Fruit fly (Drosophila melanogaster) whole organism, embryonic: ENCODE measurements around the gene SoxN.

ENCODE experiments used
- CG10267 ChIP-seq: fragments of 200-800 bp; sonication (Bioruptor generic); optimal IDR thresholded peaks from 2 replicates; lab custom pipeline; 2018; ENCODE audit warnings: missing biosample characterization, mild to moderate bottlenecking, missing genetic modification characterization, moderate library complexity
- CG10366 ChIP-seq: fragments of 200-800 bp; sonication (Bioruptor generic); IDR thresholded peaks from 2 replicates; pipeline ENCODE4 v1.3.6; 2022; ENCODE audit warnings: missing biosample characterization, missing genetic modification characterization
- CG10565 ChIP-seq: fragments of 200-800 bp; sonication (Bioruptor generic); optimal IDR thresholded peaks from 3 replicates; lab custom pipeline; 2016; ENCODE audit warnings: missing biosample characterization, mild to moderate bottlenecking, missing genetic modification characterization
- CG10959 ChIP-seq: fragments of 200-800 bp; sonication (Bioruptor generic); IDR thresholded peaks from 2 replicates; pipeline ENCODE4 v1.3.6; 2022; ENCODE audit warnings: missing biosample characterization, missing genetic modification characterization
- CG11093 ChIP-seq: fragments of 200-800 bp; sonication (Bioruptor generic); IDR thresholded peaks from 3 replicates; pipeline ENCODE4 v1.3.6; 2022; ENCODE audit warnings: missing biosample characterization, missing genetic modification characterization
- CG11504 ChIP-seq: fragments of 200-800 bp; sonication (Bioruptor generic); optimal IDR thresholded peaks from 3 replicates; lab custom pipeline; 2019; ENCODE audit warnings: missing biosample characterization, mild to moderate bottlenecking, missing genetic modification characterization, moderate library complexity
- CG12219 ChIP-seq: fragments of 200-800 bp; sonication (Bioruptor generic); optimal IDR thresholded peaks from 3 replicates; lab custom pipeline; 2018; ENCODE audit warnings: missing biosample characterization, mild to moderate bottlenecking, missing genetic modification characterization
- CG12391 ChIP-seq: fragments of 200-800 bp; sonication (Bioruptor generic); optimal IDR thresholded peaks from 3 replicates; lab custom pipeline; 2018; ENCODE audit warnings: missing biosample characterization, mild to moderate bottlenecking, missing genetic modification characterization, moderate library complexity
- CG12769 ChIP-seq: fragments of 200-800 bp; sonication (Bioruptor generic); optimal IDR thresholded peaks from 2 replicates; lab custom pipeline; 2019; ENCODE audit warnings: missing biosample characterization, mild to moderate bottlenecking, missing genetic modification characterization, moderate library complexity
- CG15514 ChIP-seq: fragments of 200-800 bp; sonication (Bioruptor generic); optimal IDR thresholded peaks from 3 replicates; lab custom pipeline; 2017; ENCODE audit warnings: missing biosample characterization, missing genetic modification characterization, mild to moderate bottlenecking, moderate library complexity, missing genetic modification reagents
- CG1647 ChIP-seq: fragments of 200-800 bp; sonication (Bioruptor generic); optimal IDR thresholded peaks from 3 replicates; lab custom pipeline; 2016; ENCODE audit warnings: missing biosample characterization, missing genetic modification characterization
- CG16779 ChIP-seq: fragments of 200-800 bp; sonication (Bioruptor generic); IDR thresholded peaks from 2 replicates; pipeline ENCODE4 v1.3.6; 2022; ENCODE audit warnings: missing biosample characterization, missing genetic modification characterization
- CG3163 ChIP-seq: fragments of 200-800 bp; sonication (Bioruptor generic); optimal IDR thresholded peaks from 3 replicates; lab custom pipeline; 2016; ENCODE audit warnings: missing biosample characterization, missing genetic modification characterization
- CG4328 ChIP-seq: fragments of 200-800 bp; sonication (Bioruptor generic); optimal IDR thresholded peaks from 3 replicates; lab custom pipeline; 2017; ENCODE audit warnings: missing biosample characterization, missing genetic modification reagents, missing genetic modification characterization
- CG4360 ChIP-seq: fragments of 200-800 bp; sonication (Bioruptor generic); IDR thresholded peaks from 2 replicates; pipeline ENCODE4 v1.3.6; 2022; ENCODE audit warnings: missing biosample characterization, missing genetic modification characterization
- CG4730 ChIP-seq: fragments of 200-800 bp; sonication (Bioruptor generic); IDR thresholded peaks from 2 replicates; pipeline ENCODE4 v1.3.6; 2022; ENCODE audit warnings: missing biosample characterization, missing genetic modification characterization
- CG6791 ChIP-seq: fragments of 200-800 bp; sonication (Bioruptor generic); IDR thresholded peaks from 3 replicates; pipeline ENCODE4 v1.3.6; 2022; ENCODE audit warnings: missing biosample characterization, missing genetic modification characterization; ENCODE audit not compliant: partially characterized antibody
- CG8281 ChIP-seq: fragments of 200-800 bp; sonication (Bioruptor generic); optimal IDR thresholded peaks from 2 replicates; lab custom pipeline; 2018; ENCODE audit warnings: missing biosample characterization, mild to moderate bottlenecking, missing genetic modification characterization, moderate library complexity
- CG8924 ChIP-seq: fragments of 200-800 bp; optimal IDR thresholded peaks from 3 replicates; lab custom pipeline; 2019; ENCODE audit warnings: missing biosample characterization, mild to moderate bottlenecking, missing genetic modification characterization, moderate library complexity
- CG9215 ChIP-seq: fragments of 200-800 bp; sonication (Bioruptor generic); IDR thresholded peaks from 2 replicates; pipeline ENCODE4 v1.3.6; 2022; ENCODE audit warnings: missing biosample characterization, missing genetic modification characterization
- CG9876 ChIP-seq: fragments of 200-800 bp; sonication (Bioruptor generic); optimal IDR thresholded peaks from 2 replicates; lab custom pipeline; 2016; ENCODE audit warnings: missing biosample characterization, missing genetic modification characterization
- CHES-1-like ChIP-seq: fragments of 200-800 bp; sonication (Bioruptor generic); optimal IDR thresholded peaks from 2 replicates; lab custom pipeline; 2016; ENCODE audit warnings: missing biosample characterization, missing genetic modification characterization
- CTCF ChIP-seq: fragments of 200-800 bp; sonication (Bioruptor generic); optimal IDR thresholded peaks from 2 replicates; lab custom pipeline; 2017; ENCODE audit warnings: missing biosample characterization, mild to moderate bottlenecking, missing genetic modification characterization, moderate library complexity
- Dip2 ChIP-seq: fragments of 200-800 bp; sonication (Bioruptor generic); IDR thresholded peaks from 2 replicates; pipeline ENCODE4 v1.3.6; 2022; ENCODE audit warnings: missing biosample characterization, missing genetic modification characterization
- Doc3 ChIP-seq: fragments of 200-800 bp; sonication (Bioruptor generic); IDR thresholded peaks from 3 replicates; pipeline ENCODE4 v1.3.6; 2022; ENCODE audit warnings: missing biosample characterization, missing genetic modification characterization; ENCODE audit not compliant: partially characterized antibody
- Eip74EF ChIP-seq, 2 experiments: fragments of 200-800 bp in 1 of 2; fragments of >200 bp in 1 of 2; sonication (Bioruptor generic) in 1 of 2; optimal IDR thresholded peaks; 2 replicates each; lab custom pipeline; 2017 to 2019; ENCODE audit warnings: missing biosample characterization in 2 of 2, missing genetic modification characterization in 2 of 2, mild to moderate bottlenecking in 1 of 2, moderate library complexity in 1 of 2
- Fer1 ChIP-seq: fragments of 200-800 bp; sonication (Bioruptor generic); optimal IDR thresholded peaks from 2 replicates; lab custom pipeline; 2017; ENCODE audit warnings: missing biosample characterization, mild to moderate bottlenecking, missing genetic modification characterization
- Gug ChIP-seq: fragments of 200-800 bp; sonication (Bioruptor generic); IDR thresholded peaks from 4 replicates; pipeline ENCODE4 v1.3.6; 2022; ENCODE audit warnings: missing biosample characterization, missing genetic modification characterization
- Hand ChIP-seq: fragments of 200-800 bp; sonication (Bioruptor generic); optimal IDR thresholded peaks from 2 replicates; lab custom pipeline; 2017; ENCODE audit warnings: mild to moderate bottlenecking, missing biosample characterization, missing genetic modification reagents, missing genetic modification characterization
- Hmx ChIP-seq: fragments of 200-800 bp; sonication (Bioruptor generic); optimal IDR thresholded peaks from 2 replicates; lab custom pipeline; 2016; ENCODE audit warnings: missing biosample characterization, missing genetic modification characterization
- Mes4 ChIP-seq: fragments of 200-800 bp; sonication (Bioruptor generic); optimal IDR thresholded peaks from 2 replicates; lab custom pipeline; 2016; ENCODE audit warnings: missing biosample characterization, missing genetic modification characterization
- Ravus ChIP-seq: fragments of 200-800 bp; sonication (Bioruptor generic); IDR thresholded peaks from 2 replicates; pipeline ENCODE4 v1.3.6; 2022; ENCODE audit warnings: missing biosample characterization, missing genetic modification characterization
- Side ChIP-seq: fragments of 200-800 bp; sonication (Bioruptor generic); optimal IDR thresholded peaks from 2 replicates; lab custom pipeline; 2016; ENCODE audit warnings: missing biosample characterization, missing genetic modification characterization
- Sox102F ChIP-seq: fragments of 200-800 bp; sonication (Bioruptor generic); optimal IDR thresholded peaks from 2 replicates; lab custom pipeline; 2018; ENCODE audit warnings: missing biosample characterization, mild to moderate bottlenecking, missing genetic modification characterization, moderate library complexity
- Ssrp ChIP-seq: fragments of 200-800 bp; sonication (Bioruptor generic); optimal IDR thresholded peaks from 2 replicates; lab custom pipeline; 2018; ENCODE audit warnings: missing biosample characterization, mild to moderate bottlenecking, missing genetic modification characterization, moderate library complexity
- Stat92E ChIP-seq, 3 experiments: fragments of >200 bp in 2 of 3; fragments of 200-800 bp in 1 of 3; sonication (Bioruptor generic) in 1 of 3; optimal IDR thresholded peaks; 2 replicates each; lab custom pipeline; 2017 to 2019; ENCODE audit warnings: missing biosample characterization in 3 of 3, missing genetic modification characterization in 3 of 3, mild to moderate bottlenecking in 1 of 3, moderate library complexity in 1 of 3
- Xbp1 ChIP-seq: fragments of 200-800 bp; sonication (Bioruptor generic); optimal IDR thresholded peaks from 3 replicates; lab custom pipeline; 2016; ENCODE audit warnings: missing biosample characterization, mild to moderate bottlenecking, missing genetic modification characterization
- corto ChIP-seq: fragments of 200-800 bp; sonication (Bioruptor generic); optimal IDR thresholded peaks from 2 replicates; lab custom pipeline; 2016; ENCODE audit warnings: missing biosample characterization, mild to moderate bottlenecking, missing genetic modification characterization, moderate library complexity
- croc ChIP-seq: fragments of 200-800 bp; sonication (Bioruptor generic); conservative IDR thresholded peaks from 3 replicates; pipeline ENCODE4 v1.3.6; 2022; ENCODE audit warnings: missing biosample characterization, missing genetic modification characterization
- dpn ChIP-seq, 2 experiments: fragments of 200-800 bp; sonication (Bioruptor generic); optimal IDR thresholded peaks; 3 replicates each; lab custom pipeline; 2016; ENCODE audit warnings: missing biosample characterization in 2 of 2, missing genetic modification characterization in 2 of 2
- ems ChIP-seq: fragments of 200-800 bp; sonication (Bioruptor generic); optimal IDR thresholded peaks from 3 replicates; lab custom pipeline; 2016; ENCODE audit warnings: missing biosample characterization, missing genetic modification characterization
- fd96Cb ChIP-seq: fragments of 200-800 bp; sonication (Bioruptor generic); optimal IDR thresholded peaks from 2 replicates; lab custom pipeline; 2018; ENCODE audit warnings: missing biosample characterization, mild to moderate bottlenecking, missing genetic modification characterization, moderate library complexity
- grau ChIP-seq: fragments of 200-800 bp; optimal IDR thresholded peaks from 3 replicates; lab custom pipeline; 2019; ENCODE audit warnings: missing biosample characterization, mild to moderate bottlenecking, missing genetic modification characterization, moderate library complexity
- hbn ChIP-seq: fragments of 200-800 bp; sonication (Bioruptor generic); IDR thresholded peaks from 2 replicates; pipeline ENCODE4 v1.3.6; 2022; ENCODE audit warnings: missing biosample characterization, missing genetic modification characterization; ENCODE audit not compliant: partially characterized antibody
- her ChIP-seq: fragments of 200-800 bp; sonication (Bioruptor generic); optimal IDR thresholded peaks from 2 replicates; lab custom pipeline; 2016; ENCODE audit warnings: missing biosample characterization, missing genetic modification characterization
- insv ChIP-seq, 2 experiments: fragments of 200-800 bp; sonication (Bioruptor generic); optimal IDR thresholded peaks; 3 replicates each; lab custom pipeline; 2016 to 2018; ENCODE audit warnings: missing biosample characterization in 2 of 2, missing genetic modification characterization in 2 of 2
- inv ChIP-seq: fragments of 200-800 bp; sonication (Bioruptor generic); IDR thresholded peaks from 2 replicates; pipeline ENCODE4 v1.3.6; 2022; ENCODE audit warnings: missing biosample characterization, missing genetic modification characterization; ENCODE audit not compliant: partially characterized antibody
- lmd ChIP-seq: fragments of 200-800 bp; sonication (Bioruptor generic); IDR thresholded peaks from 2 replicates; pipeline ENCODE4 v1.3.6; 2022; ENCODE audit warnings: missing biosample characterization, missing genetic modification characterization
- pb ChIP-seq: fragments of 200-800 bp; sonication (Bioruptor generic); optimal IDR thresholded peaks from 3 replicates; lab custom pipeline; 2016; ENCODE audit warnings: missing biosample characterization, missing genetic modification characterization
- repo ChIP-seq: fragments of 200-800 bp; sonication (Bioruptor generic); optimal IDR thresholded peaks from 2 replicates; lab custom pipeline; 2016; ENCODE audit warnings: missing biosample characterization, missing genetic modification characterization
- tgo ChIP-seq: fragments of 200-800 bp; sonication (Bioruptor generic); IDR thresholded peaks from 3 replicates; pipeline ENCODE4 v1.3.6; 2022; ENCODE audit warnings: missing biosample characterization, missing genetic modification characterization

SoxN gene

dm6 chr2L:8860767-8861166 lies 35.3 kb downstream of the SoxN start (continued):
- TF ChIP-seq dpn (GFP tag; optimal IDR thresholded peaks at IDR 0.05; lab: Kevin White, UChicago) (peak; percentile 37 to 62), Ssrp (tag; lab: Kevin White, UChicago) (peak; percentile 73), CG9876 (no peak), Eip74EF (GFP tag; optimal IDR thresholded peaks at IDR 0.05; lab: Kevin White, UChicago) (peak in 1 of 2 experiments; percentile 62), corto (no peak), tgo (GFP tag; lab: Robert Waterston, UW) (peak; percentile 81), CG16779 (GFP tag; lab: Robert Waterston, UW) (no peak), CG8924 (tag; lab: Kevin White, UChicago) (peak; percentile 65), CG10267 (peak; percentile 73), Mes4 (GFP tag; lab: Kevin White, UChicago) (no peak), CG12769 (tag; lab: Kevin White, UChicago) (no peak), grau (tag; lab: Kevin White, UChicago) (peak; percentile 62), Dip2 (GFP tag; lab: Robert Waterston, UW) (no peak), CG10565 (no peak), CG4360 (peak; percentile 35; the same call in 1 of the 2 replicates), CTCF (GFP tag; lab: Kevin White, UChicago) (peak; percentile 2), Fer1 (GFP tag; lab: Kevin White, UChicago) (no peak), Gug (GFP tag; lab: Robert Waterston, UW) (peak; percentile 64; the same call in 3 of the 4 replicates), CG11504 (peak; percentile 79), insv (GFP tag; optimal IDR thresholded peaks at IDR 0.05; lab: Kevin White, UChicago) (no peak), CG9215 (peak; percentile 63), Sox102F (GFP tag; lab: Kevin White, UChicago) (peak; percentile 73), CG10366 (GFP tag; lab: Robert Waterston, UW) (peak; percentile 63), CG12391 (tag; lab: Kevin White, UChicago) (peak; percentile 65), CG11093 (peak; percentile 59; the same call in 2 of the 3 replicates), ems (GFP tag; lab: Kevin White, UChicago) (peak; percentile 21), repo (peak; percentile 27), CG4328 (peak; percentile 17), Xbp1 (peak; percentile 70), CG10959 (GFP tag; lab: Robert Waterston, UW) (peak; percentile 82), CG15514 (GFP tag; lab: Kevin White, UChicago) (peak; percentile 32), Doc3 (no peak), croc (GFP tag; lab: Robert Waterston, UW) (peak; percentile 82), Stat92E (GFP tag; optimal IDR thresholded peaks at IDR 0.05; lab: Kevin White, UChicago) (peak in 1 of 3 experiments; percentile 40), CG6791 (GFP tag; lab: Robert Waterston, UW) (no peak), CG3163 (GFP tag; lab: Kevin White, UChicago) (no peak), Ravus (no peak; the same call in 1 of the 2 replicates), pb (GFP tag; lab: Kevin White, UChicago) (peak; percentile 9), her (GFP tag; lab: Kevin White, UChicago) (no peak), fd96Cb (tag; lab: Kevin White, UChicago) (peak; percentile 78), CHES-1-like (GFP tag; lab: Kevin White, UChicago) (no peak), inv (GFP tag; lab: Robert Waterston, UW) (no peak), CG4730 (GFP tag; lab: Robert Waterston, UW) (peak; percentile 64), Hmx (GFP tag; lab: Kevin White, UChicago) (no peak), Side (GFP tag; lab: Kevin White, UChicago) (peak; percentile 10), lmd (GFP tag; lab: Robert Waterston, UW) (peak; percentile 76), CG1647 (GFP tag; lab: Kevin White, UChicago) (peak; percentile 46), CG8281 (tag; lab: Kevin White, UChicago) (peak; percentile 34), hbn (GFP tag; lab: Robert Waterston, UW) (no peak), CG12219 (GFP tag; lab: Kevin White, UChicago) (peak; percentile 54), Hand (GFP tag; lab: Kevin White, UChicago) (no peak)
